Worm (Caenorhabditis elegans): Measurements from ENCODE around the gene dct-8.
A peak's percentile ranks its signal among the peaks of the same experiment; 100 is the strongest.

dct-8 gene

DNA sequence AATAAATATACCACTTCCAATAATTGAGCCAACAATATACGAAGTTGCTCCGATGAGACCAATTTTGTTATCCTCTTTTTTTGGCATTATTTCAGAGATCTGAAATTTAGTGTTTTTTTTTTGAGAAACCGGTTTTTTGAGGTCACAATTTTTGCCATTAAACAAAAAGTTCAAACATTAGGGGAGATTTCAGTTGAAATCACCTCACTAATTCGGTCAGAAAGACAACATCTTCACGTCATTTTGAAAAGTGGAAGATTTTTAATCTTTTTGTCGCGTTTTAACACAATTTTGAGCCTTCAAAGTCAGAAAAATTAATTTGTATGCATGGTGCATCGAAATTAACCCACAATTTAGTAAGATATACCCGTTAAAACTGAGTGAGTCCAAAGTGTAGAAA lies 29.9 kb upstream of the dct-8 start, which contains the start of gene aat-8:
aat-8 (minus strand) TSS at position 101 of the 400 bp plus-strand sequence.
- TF ChIP-seq lin-13 (GFP tag; optimal IDR thresholded peaks at IDR 0.05) (no peak), nhr-77 (tag; optimal IDR thresholded peaks at IDR 0.05) (no peak), R02D3.7 (tag; optimal IDR thresholded peaks at IDR 0.05) (no peak), dmd-4 (tag; optimal IDR thresholded peaks at IDR 0.05) (no peak), nhr-237 (tag; optimal IDR thresholded peaks at IDR 0.05) (no peak), nhr-11 (tag; optimal IDR thresholded peaks at IDR 0.05) (no peak), snpc-4 (tag; optimal IDR thresholded peaks at IDR 0.05) (no peak), elt-1 (tag; optimal IDR thresholded peaks at IDR 0.05) (no peak), mbf-1 (tag; optimal IDR thresholded peaks at IDR 0.05) (no peak), nhr-129 (tag; optimal IDR thresholded peaks at IDR 0.05) (no peak), F13H6.1 (tag; optimal IDR thresholded peaks at IDR 0.05) (no peak), unc-62 (GFP tag; optimal IDR thresholded peaks at IDR 0.05) (no peak), ceh-82 (tag; optimal IDR thresholded peaks at IDR 0.05) (no peak), ztf-1 (GFP tag; conservative IDR thresholded peaks at IDR 0.05) (no peak), skn-1 (tag; optimal IDR thresholded peaks at IDR 0.05) (no peak)

DNA sequence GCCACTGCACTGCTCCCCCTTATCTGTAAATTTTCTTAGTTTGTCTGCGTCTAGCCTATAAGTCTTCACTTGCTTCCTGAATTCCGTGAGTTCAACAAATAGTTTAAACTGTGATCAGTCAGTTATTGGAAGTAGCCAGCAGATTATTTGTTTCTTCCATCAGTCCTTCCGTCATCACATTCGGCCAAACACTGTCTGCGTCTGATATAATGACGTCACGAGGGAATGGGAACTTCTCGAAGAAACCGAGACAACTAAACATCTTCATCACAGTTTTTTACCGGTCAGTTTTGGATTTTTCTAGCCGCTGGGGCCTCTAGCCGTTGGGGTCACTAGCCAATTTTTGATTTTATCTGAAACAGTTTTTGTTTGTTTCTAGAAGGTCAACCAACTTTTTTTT lies 28.9 kb upstream of the dct-8 start:
- no peak for TF ChIP-seq alr-1 (tag; optimal IDR thresholded peaks at IDR 0.05)
- TF ChIP-seq nhr-21 (tag; optimal IDR thresholded peaks at IDR 0.05): no peak
- no peak for TF ChIP-seq unc-62 (GFP tag; optimal IDR thresholded peaks at IDR 0.05)
- peak; percentile 38 for TF ChIP-seq nhr-25 (tag; optimal IDR thresholded peaks at IDR 0.05)
- TF ChIP-seq mab-5 (tag; optimal IDR thresholded peaks at IDR 0.05): no peak
- no peak for TF ChIP-seq ztf-1 (GFP tag; conservative IDR thresholded peaks at IDR 0.05)
- TF ChIP-seq skn-1 (tag; optimal IDR thresholded peaks at IDR 0.05): no peak
- TF ChIP-seq nhr-237 (tag; optimal IDR thresholded peaks at IDR 0.05): no peak
- peak; percentile 3 for TF ChIP-seq fos-1 (tag; optimal IDR thresholded peaks at IDR 0.05)
- TF ChIP-seq elt-1 (tag; optimal IDR thresholded peaks at IDR 0.05): no peak
- TF ChIP-seq mbf-1 (tag; optimal IDR thresholded peaks at IDR 0.05): no peak
- no peak for TF ChIP-seq aly-2 (tag; optimal IDR thresholded peaks at IDR 0.05)
- TF ChIP-seq peb-1 (tag; optimal IDR thresholded peaks at IDR 0.05): no peak
- peak; percentile 24 for TF ChIP-seq nhr-129 (tag; optimal IDR thresholded peaks at IDR 0.05)
- TF ChIP-seq nhr-12 (tag; optimal IDR thresholded peaks at IDR 0.05): no peak
- no peak for TF ChIP-seq nhr-11 (tag; optimal IDR thresholded peaks at IDR 0.05)

DNA sequence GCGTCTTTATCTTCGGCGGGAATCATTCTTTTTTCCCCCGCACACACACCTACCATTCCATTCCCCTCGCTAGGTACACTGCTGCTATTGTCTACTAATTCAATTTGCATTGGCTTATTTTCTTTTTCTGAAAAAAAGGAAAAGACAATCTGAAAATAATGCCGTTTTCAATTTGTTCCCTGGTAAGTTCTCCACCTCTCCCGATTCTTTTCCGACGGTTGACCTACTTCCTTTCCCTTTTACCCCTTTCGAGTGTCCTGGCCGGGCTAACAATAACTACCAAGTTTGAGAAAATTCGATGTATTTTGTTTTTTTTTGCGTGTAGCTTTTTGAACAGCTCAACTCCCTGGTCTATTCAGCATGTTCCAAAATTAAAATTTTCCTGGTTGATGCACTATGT lies 27.6 kb upstream of the dct-8 start, which contains the start of gene F37C4.4:
F37C4.4 (plus strand) TSS at position 58 of the 400 bp plus-strand sequence.
- TF ChIP-seq nhr-21 (tag; optimal IDR thresholded peaks at IDR 0.05): no peak
- TF ChIP-seq dmd-4 (tag; optimal IDR thresholded peaks at IDR 0.05): no peak
- no peak for TF ChIP-seq nhr-11 (tag; optimal IDR thresholded peaks at IDR 0.05)
- no peak for TF ChIP-seq blmp-1 (tag; optimal IDR thresholded peaks at IDR 0.05; ENCODE audit: insufficient read depth)
- TF ChIP-seq sma-9 (GFP tag; optimal IDR thresholded peaks at IDR 0.05): no peak
- TF ChIP-seq sma-9 (tag; optimal IDR thresholded peaks at IDR 0.05): no peak
- TF ChIP-seq lin-11 (tag; optimal IDR thresholded peaks at IDR 0.05): no peak
- no peak for TF ChIP-seq ztf-1 (GFP tag; conservative IDR thresholded peaks at IDR 0.05)
- no peak for TF ChIP-seq ztf-11 (tag; optimal IDR thresholded peaks at IDR 0.05)
- no peak for TF ChIP-seq zag-1 (tag; optimal IDR thresholded peaks at IDR 0.05)
- TF ChIP-seq nhr-25 (tag; optimal IDR thresholded peaks at IDR 0.05): no peak
- TF ChIP-seq ama-1 (optimal IDR thresholded peaks at IDR 0.05): no peak
- TF ChIP-seq R02D3.7 (tag; optimal IDR thresholded peaks at IDR 0.05): no peak
- TF ChIP-seq nhr-237 (tag; optimal IDR thresholded peaks at IDR 0.05): no peak
- TF ChIP-seq nhr-129 (tag; optimal IDR thresholded peaks at IDR 0.05): no peak
- TF ChIP-seq ceh-16 (tag; optimal IDR thresholded peaks at IDR 0.05): no peak
- no peak for TF ChIP-seq elt-3 (tag; optimal IDR thresholded peaks at IDR 0.05)
- no peak for TF ChIP-seq nhr-12 (tag; optimal IDR thresholded peaks at IDR 0.05)

DNA sequence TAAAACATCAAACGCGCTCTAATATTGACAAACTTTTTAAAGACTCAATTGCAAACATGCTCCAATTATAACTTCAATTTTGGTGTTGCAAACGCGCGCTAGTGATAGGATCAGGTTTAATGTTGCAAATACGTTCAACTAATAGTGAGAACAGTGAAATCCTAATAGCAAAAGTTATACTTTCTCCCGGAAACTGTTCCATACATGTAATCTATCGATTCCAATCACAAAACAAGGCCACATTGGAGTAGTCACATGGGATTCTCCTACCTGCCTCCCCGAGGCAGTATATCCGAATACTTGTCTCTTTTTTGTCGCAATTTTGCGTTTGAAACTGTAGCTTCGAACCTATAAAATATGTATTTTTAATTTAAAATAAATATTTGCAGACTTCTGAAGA lies 25.0 kb upstream of the dct-8 start:
- no peak for TF ChIP-seq egl-27 (tag; optimal IDR thresholded peaks at IDR 0.05)
- no peak for TF ChIP-seq ZK546.5 (tag; optimal IDR thresholded peaks at IDR 0.05)
- TF ChIP-seq R02D3.7 (tag; optimal IDR thresholded peaks at IDR 0.05): no peak
- no peak for TF ChIP-seq zag-1 (tag; optimal IDR thresholded peaks at IDR 0.05)
- TF ChIP-seq ztf-11 (tag; optimal IDR thresholded peaks at IDR 0.05): no peak

DNA sequence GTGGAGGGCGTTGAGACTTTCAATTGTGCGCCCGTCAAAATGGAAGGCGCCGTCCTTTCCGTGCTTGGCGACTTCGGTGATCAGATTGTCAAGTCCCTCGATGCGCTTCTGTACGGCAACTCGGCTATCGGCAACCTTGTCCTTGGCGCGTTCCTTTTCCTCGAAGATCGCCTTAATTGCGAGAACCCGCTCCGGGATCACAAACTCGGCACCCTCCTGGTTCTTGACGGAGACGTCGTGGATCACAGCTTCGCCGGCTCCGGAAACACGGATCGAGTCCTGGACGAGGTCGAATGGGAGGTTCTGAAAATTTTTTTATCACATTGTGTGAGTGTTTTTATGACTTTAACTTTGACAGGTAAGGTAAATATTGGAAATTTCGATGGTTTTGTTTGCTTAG lies 21.7 kb upstream of the dct-8 start:
- TF ChIP-seq zag-1 (tag; optimal IDR thresholded peaks at IDR 0.05): no peak
- TF ChIP-seq blmp-1 (tag; optimal IDR thresholded peaks at IDR 0.05; ENCODE audit: insufficient read depth): no peak
- no peak for TF ChIP-seq elt-1 (tag; optimal IDR thresholded peaks at IDR 0.05)
- TF ChIP-seq aly-2 (tag; optimal IDR thresholded peaks at IDR 0.05): no peak
- TF ChIP-seq mbf-1 (tag; optimal IDR thresholded peaks at IDR 0.05): no peak
- no peak for TF ChIP-seq ZK546.5 (tag; optimal IDR thresholded peaks at IDR 0.05)
- no peak for TF ChIP-seq ztf-1 (GFP tag; conservative IDR thresholded peaks at IDR 0.05)
- TF ChIP-seq unc-62 (GFP tag; optimal IDR thresholded peaks at IDR 0.05): no peak
- no peak for TF ChIP-seq lin-39 (tag; optimal IDR thresholded peaks at IDR 0.05)
- TF ChIP-seq unc-39 (tag; optimal IDR thresholded peaks at IDR 0.05): no peak
- no peak for TF ChIP-seq nhr-10 (tag; optimal IDR thresholded peaks at IDR 0.05)
